Worm (Caenorhabditis elegans) whole organism, L3 larva: ENCODE data around the gene lbp-9.

Experiments used
- ZK546.5 ChIP-seq: sonication (generic microtip); optimal IDR thresholded peaks from 2 replicates; lab custom pipeline; 2017; ENCODE audit warnings: missing biosample characterization, missing genetic modification characterization
- ceh-9 ChIP-seq: sonication (generic microtip); optimal IDR thresholded peaks from 2 replicates; lab custom pipeline; 2018; ENCODE audit warnings: missing biosample characterization, missing genetic modification characterization
- egl-5 ChIP-seq: fragments of 150-350 bp; optimal IDR thresholded peaks from 2 replicates; lab custom pipeline; 2017; ENCODE audit warnings: missing biosample characterization, missing genetic modification reagents, missing genetic modification characterization, inconsistent platforms
- elt-1 ChIP-seq: fragments of 150-350 bp; optimal IDR thresholded peaks from 2 replicates; lab custom pipeline; 2014; ENCODE audit warnings: missing biosample characterization, missing genetic modification characterization
- elt-3 ChIP-seq, 3 experiments: fragments of 150-350 bp in 1 of 3; sonication (generic microtip) in 2 of 3; optimal IDR thresholded peaks; 2 replicates in 2 of 3; 4 replicates in 1 of 3; lab custom pipeline; 2014 to 2017; ENCODE audit warnings: missing biosample characterization in 3 of 3, missing genetic modification characterization in 3 of 3
- fos-1 ChIP-seq: fragments of 150-350 bp; optimal IDR thresholded peaks from 2 replicates; lab custom pipeline; 2014; ENCODE audit warnings: missing biosample characterization, missing genetic modification characterization
- jun-1 ChIP-seq: fragments of 150-350 bp; optimal IDR thresholded peaks from 2 replicates; lab custom pipeline; 2014; ENCODE audit warnings: missing biosample characterization, missing genetic modification reagents, missing genetic modification characterization
- lin-39 ChIP-seq: fragments of 150-350 bp; optimal IDR thresholded peaks from 2 replicates; lab custom pipeline; 2018; ENCODE audit warnings: missing biosample characterization, missing genetic modification reagents, missing genetic modification characterization
- nhr-12 ChIP-seq: fragments of 150-350 bp; optimal IDR thresholded peaks from 2 replicates; lab custom pipeline; 2014; ENCODE audit warnings: missing biosample characterization, missing genetic modification characterization
- nhr-25 ChIP-seq: sonication (generic microtip); optimal IDR thresholded peaks from 2 replicates; lab custom pipeline; 2017; ENCODE audit warnings: missing biosample characterization, missing genetic modification characterization
- nhr-76 ChIP-seq: fragments of 150-350 bp; sonication (generic microtip); optimal IDR thresholded peaks from 5 replicates; lab custom pipeline; 2014; ENCODE audit warnings: missing biosample characterization, missing genetic modification characterization
- pqm-1 ChIP-seq: fragments of 150-350 bp; optimal IDR thresholded peaks from 2 replicates; lab custom pipeline; 2017; ENCODE audit warnings: missing biosample characterization, missing genetic modification characterization, inconsistent platforms
- sea-2 ChIP-seq: fragments of 150-350 bp; sonication (generic microtip); optimal IDR thresholded peaks from 4 replicates; lab custom pipeline; 2014; ENCODE audit warnings: missing biosample characterization, missing genetic modification reagents, missing genetic modification characterization
- skn-1 ChIP-seq: fragments of 150-350 bp; optimal IDR thresholded peaks from 2 replicates; lab custom pipeline; 2014; ENCODE audit warnings: missing biosample characterization, missing genetic modification characterization
- zag-1 ChIP-seq: fragments of 150-350 bp; optimal IDR thresholded peaks from 2 replicates; lab custom pipeline; 2014; ENCODE audit warnings: missing biosample characterization, missing genetic modification characterization
- ztf-11 ChIP-seq: fragments of 150-350 bp; optimal IDR thresholded peaks from 2 replicates; lab custom pipeline; 2014; ENCODE audit warnings: missing biosample characterization, missing genetic modification characterization

lbp-9 gene

ce11 chrV:2110368-2110767 is 42.1 kb downstream of the lbp-9 start, which contains the start of gene F22F7.3:
TSS of gene F22F7.3 (plus strand) at chrV:2110668.
- no peak for TF ChIP-seq skn-1
- no peak for TF ChIP-seq nhr-76
- no peak for TF ChIP-seq nhr-25 (tag; lab: Kevin White, UChicago)
- TF ChIP-seq zag-1 (tag; lab: Kevin White, UChicago) = no peak
- TF ChIP-seq ceh-9 (tag; lab: Kevin White, UChicago) = no peak
- TF ChIP-seq elt-3 (tag; optimal IDR thresholded peaks at IDR 0.05; lab: Kevin White, UChicago) = no peak
- no peak for TF ChIP-seq lin-39 (tag; lab: Kevin White, UChicago)
- no peak for TF ChIP-seq pqm-1
- no peak for TF ChIP-seq ztf-11 (tag; lab: Kevin White, UChicago)
- no peak for TF ChIP-seq ZK546.5 (tag; lab: Kevin White, UChicago)
- no peak for TF ChIP-seq egl-5 (tag; lab: Kevin White, UChicago)
- TF ChIP-seq jun-1 (tag; lab: Kevin White, UChicago) = no peak
- TF ChIP-seq sea-2 = no peak

- TF ChIP-seq ztf-11 (tag; lab: Kevin White, UChicago) = no peak
- TF ChIP-seq jun-1 (tag; lab: Kevin White, UChicago) = no peak
- no peak for TF ChIP-seq nhr-12 (tag; lab: Kevin White, UChicago)
- no peak for TF ChIP-seq fos-1 (tag; lab: Kevin White, UChicago)
- no peak for TF ChIP-seq elt-1 (tag; lab: Kevin White, UChicago)
- TF ChIP-seq ZK546.5 (tag; lab: Kevin White, UChicago) = no peak
Measured at ce11 chrV:2118574-2118973, 50.3 kb downstream of the lbp-9 start, which contains the start of gene bgnt-1.2. TSS of gene bgnt-1.2 (minus strand) at chrV:2118674.
